Fruit fly (Drosophila melanogaster) whole organism, prepupa: ENCODE data around the gene ArfGAP1.

Source experiments
- CG10631 ChIP-seq: fragments of 200-800 bp; sonication (Bioruptor generic); optimal IDR thresholded peaks from 2 replicates; lab custom pipeline; 2016; ENCODE audit warnings: missing biosample characterization, missing genetic modification characterization
- CG11762 ChIP-seq: fragments of 200-800 bp; sonication (Bioruptor generic); optimal IDR thresholded peaks from 3 replicates; lab custom pipeline; 2016; ENCODE audit warnings: missing biosample characterization, missing genetic modification characterization; ENCODE audit not compliant: insufficient read depth
- CG11902 ChIP-seq: fragments of 200-800 bp; sonication (Bioruptor generic); optimal IDR thresholded peaks from 3 replicates; lab custom pipeline; 2016; ENCODE audit warnings: missing biosample characterization, missing genetic modification characterization
- CG15336 ChIP-seq: fragments of 200-800 bp; sonication (Bioruptor generic); IDR thresholded peaks from 2 replicates; pipeline ENCODE4 v1.3.6; 2022; ENCODE audit warnings: missing biosample characterization, missing genetic modification characterization
- CG3032 ChIP-seq: fragments of 200-800 bp; optimal IDR thresholded peaks from 2 replicates; lab custom pipeline; 2019; ENCODE audit warnings: missing biosample characterization, mild to moderate bottlenecking, missing genetic modification characterization, moderate library complexity
- CG32006 ChIP-seq: fragments of 200-800 bp; sonication (Bioruptor generic); optimal IDR thresholded peaks from 3 replicates; lab custom pipeline; 2017; ENCODE audit warnings: missing biosample characterization, mild to moderate bottlenecking, missing genetic modification characterization
- CG3919 ChIP-seq: fragments of 200-800 bp; sonication (Bioruptor generic); optimal IDR thresholded peaks from 3 replicates; lab custom pipeline; 2016; ENCODE audit warnings: missing biosample characterization, missing genetic modification characterization
- CG6163 ChIP-seq: fragments of 200-800 bp; sonication (Bioruptor generic); IDR thresholded peaks from 3 replicates; pipeline ENCODE4 v1.3.6; 2022; ENCODE audit warnings: missing biosample characterization, missing genetic modification characterization
- CG6792 ChIP-seq: fragments of 200-800 bp; sonication (Bioruptor generic); optimal IDR thresholded peaks from 3 replicates; lab custom pipeline; 2016; ENCODE audit warnings: missing biosample characterization, missing genetic modification characterization
- CG6808 ChIP-seq: fragments of 200-800 bp; sonication (Bioruptor generic); optimal IDR thresholded peaks from 3 replicates; lab custom pipeline; 2017; ENCODE audit warnings: missing biosample characterization, missing genetic modification characterization, mild to moderate bottlenecking, moderate library complexity, missing genetic modification reagents
- CG6854 ChIP-seq: fragments of 200-800 bp; sonication (Bioruptor generic); optimal IDR thresholded peaks from 2 replicates; lab custom pipeline; 2017; ENCODE audit warnings: missing biosample characterization, mild to moderate bottlenecking, missing genetic modification characterization
- CG9139 ChIP-seq: fragments of 200-800 bp; sonication (Bioruptor generic); optimal IDR thresholded peaks from 3 replicates; lab custom pipeline; 2017; ENCODE audit warnings: missing biosample characterization, mild to moderate bottlenecking, missing genetic modification characterization
- Eip75B ChIP-seq: fragments of 200-800 bp; sonication (Bioruptor generic); optimal IDR thresholded peaks from 3 replicates; lab custom pipeline; 2016; ENCODE audit warnings: missing biosample characterization, missing genetic modification characterization
- Gug ChIP-seq: fragments of 200-800 bp; sonication (Bioruptor generic); IDR thresholded peaks from 2 replicates; pipeline ENCODE4 v1.3.6; 2022; ENCODE audit warnings: missing biosample characterization, missing genetic modification characterization
- Met ChIP-seq: fragments of 200-800 bp; sonication (Bioruptor generic); optimal IDR thresholded peaks from 3 replicates; lab custom pipeline; 2016; ENCODE audit warnings: missing biosample characterization, missing genetic modification characterization
- OdsH ChIP-seq: fragments of 200-800 bp; sonication (Bioruptor generic); optimal IDR thresholded peaks from 3 replicates; lab custom pipeline; 2016; ENCODE audit warnings: missing biosample characterization, missing genetic modification characterization
- Smox ChIP-seq: fragments of 200-800 bp; sonication (Bioruptor generic); optimal IDR thresholded peaks from 3 replicates; lab custom pipeline; 2016; ENCODE audit warnings: missing biosample characterization, missing genetic modification characterization
- Sox15 ChIP-seq: fragments of 200-800 bp; sonication (Bioruptor generic); optimal IDR thresholded peaks from 3 replicates; lab custom pipeline; 2016; ENCODE audit warnings: missing biosample characterization, missing genetic modification characterization
- achi ChIP-seq: fragments of 200-800 bp; sonication (Bioruptor generic); optimal IDR thresholded peaks from 3 replicates; lab custom pipeline; 2016; ENCODE audit warnings: missing biosample characterization, missing genetic modification characterization
- cyc ChIP-seq: fragments of 200-800 bp; sonication (Bioruptor generic); optimal IDR thresholded peaks from 3 replicates; lab custom pipeline; 2016; ENCODE audit warnings: missing biosample characterization, missing genetic modification characterization
- dac ChIP-seq: fragments of 200-800 bp; sonication (Bioruptor generic); optimal IDR thresholded peaks from 2 replicates; lab custom pipeline; 2017; ENCODE audit warnings: missing biosample characterization, mild to moderate bottlenecking, missing genetic modification characterization
- dsx ChIP-seq: fragments of 200-800 bp; optimal IDR thresholded peaks from 3 replicates; lab custom pipeline; 2019; ENCODE audit warnings: missing biosample characterization, mild to moderate bottlenecking, missing genetic modification characterization, moderate library complexity; ENCODE audit not compliant: poor library complexity, severe bottlenecking
- eg ChIP-seq: fragments of 200-800 bp; sonication (Bioruptor generic); IDR thresholded peaks from 3 replicates; pipeline ENCODE4 v1.3.6; 2022; ENCODE audit warnings: missing biosample characterization, missing genetic modification characterization
- fd59A ChIP-seq: fragments of 200-800 bp; sonication (Bioruptor generic); optimal IDR thresholded peaks from 2 replicates; lab custom pipeline; 2017; ENCODE audit warnings: missing biosample characterization, mild to moderate bottlenecking, missing genetic modification characterization, missing genetic modification reagents
- fkh ChIP-seq: fragments of 200-800 bp; sonication (Bioruptor generic); optimal IDR thresholded peaks from 3 replicates; lab custom pipeline; 2017; ENCODE audit warnings: missing biosample characterization, mild to moderate bottlenecking, missing genetic modification characterization, moderate library complexity
- lz ChIP-seq: fragments of 200-800 bp; sonication (Bioruptor generic); optimal IDR thresholded peaks from 3 replicates; lab custom pipeline; 2016; ENCODE audit warnings: missing biosample characterization, missing genetic modification characterization
- pdm3 ChIP-seq: fragments of 200-800 bp; sonication (Bioruptor generic); optimal IDR thresholded peaks from 3 replicates; lab custom pipeline; 2016; ENCODE audit warnings: missing biosample characterization, missing genetic modification characterization
- salr ChIP-seq, 2 experiments: fragments of 200-800 bp; sonication (Bioruptor generic); optimal IDR thresholded peaks; 3 replicates each; lab custom pipeline; 2016 to 2018; ENCODE audit warnings: missing biosample characterization in 2 of 2, missing genetic modification characterization in 2 of 2, mild to moderate bottlenecking in 1 of 2
- spab ChIP-seq: fragments of 200-800 bp; sonication (Bioruptor generic); optimal IDR thresholded peaks from 2 replicates; lab custom pipeline; 2017; ENCODE audit warnings: missing biosample characterization, mild to moderate bottlenecking, missing genetic modification characterization, missing genetic modification reagents
- ss ChIP-seq, 2 experiments: fragments of 200-800 bp; sonication (Bioruptor generic); optimal IDR thresholded peaks; 2 replicates in 1 of 2; 3 replicates in 1 of 2; lab custom pipeline; 2017 to 2018; ENCODE audit warnings: mild to moderate bottlenecking in 2 of 2, missing biosample characterization in 2 of 2, missing genetic modification characterization in 2 of 2, moderate library complexity in 1 of 2
- svp ChIP-seq: fragments of 200-800 bp; sonication (Bioruptor generic); peaks from one replicate; lab custom pipeline; 2016; ENCODE audit warnings: missing biosample characterization, missing genetic modification characterization
- topi ChIP-seq: fragments of 200-800 bp; sonication (Bioruptor generic); optimal IDR thresholded peaks from 3 replicates; lab custom pipeline; 2016; ENCODE audit warnings: missing biosample characterization, missing genetic modification characterization
- vri ChIP-seq: fragments of 200-800 bp; sonication (Bioruptor generic); optimal IDR thresholded peaks from 3 replicates; lab custom pipeline; 2016; ENCODE audit warnings: missing biosample characterization, mild to moderate bottlenecking, missing genetic modification characterization

ArfGAP1 gene

DNA sequence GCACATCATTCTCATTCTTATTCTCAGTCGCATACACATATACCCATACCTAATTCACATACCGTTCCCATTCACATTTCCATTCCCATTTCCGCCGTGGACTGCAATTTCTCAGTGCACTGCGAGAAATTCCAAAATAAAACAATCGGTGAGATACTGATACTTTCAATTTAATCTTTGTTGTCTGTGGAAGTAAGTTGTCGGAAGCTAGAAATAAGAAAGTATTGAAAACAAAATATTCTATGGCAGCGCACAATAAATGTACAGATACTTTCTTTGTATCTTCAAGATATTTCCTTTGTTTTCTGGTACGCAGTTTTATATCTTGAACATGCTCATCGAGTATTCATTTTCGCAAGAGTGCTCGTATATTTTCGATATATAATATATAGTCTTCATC lies 29.5 kb downstream of the ArfGAP1 start (continued):
- TF ChIP-seq lz (GFP tag; lab: Kevin White, UChicago) (peak; percentile 24), achi (GFP tag; lab: Kevin White, UChicago) (peak; percentile 31), CG11762 (GFP tag; lab: Kevin White, UChicago) (no peak), Met (GFP tag; lab: Kevin White, UChicago) (peak; percentile 38), CG6808 (GFP tag; lab: Kevin White, UChicago) (no peak), topi (GFP tag; lab: Kevin White, UChicago) (no peak), salr (GFP tag; optimal IDR thresholded peaks at IDR 0.05; lab: Kevin White, UChicago) (no peak), Eip75B (GFP tag; lab: Kevin White, UChicago) (no peak), CG11902 (GFP tag; lab: Kevin White, UChicago) (no peak), Sox15 (GFP tag; lab: Kevin White, UChicago) (no peak), CG3919 (GFP tag; lab: Kevin White, UChicago) (peak; percentile 26), dsx (GFP tag; lab: Kevin White, UChicago) (no peak), CG3032 (no peak), CG9139 (GFP tag; lab: Kevin White, UChicago) (no peak), dac (GFP tag; lab: Kevin White, UChicago) (no peak), CG6854 (GFP tag; lab: Kevin White, UChicago) (no peak), pdm3 (peak; percentile 26), CG15336 (0 out of 2 replicates have a peak, but pooled peaks have one; percentile 16), Gug (no peak), fd59A (GFP tag; lab: Kevin White, UChicago) (no peak)
- TF ChIP-seq, all 60 proteins: peak for 25

dm6 chr3L:12387063-12387462 lies 30.3 kb downstream of the ArfGAP1 start:
- no peak for TF ChIP-seq ss (GFP tag; optimal IDR thresholded peaks at IDR 0.05; lab: Kevin White, UChicago)
- no peak for TF ChIP-seq CG3919 (GFP tag; lab: Kevin White, UChicago)
- no peak for TF ChIP-seq CG6808 (GFP tag; lab: Kevin White, UChicago)
- no peak for TF ChIP-seq achi (GFP tag; lab: Kevin White, UChicago)
- no peak for TF ChIP-seq dac (GFP tag; lab: Kevin White, UChicago)
- TF ChIP-seq CG3032: no peak
- no peak for TF ChIP-seq CG32006 (GFP tag; lab: Kevin White, UChicago)
- no peak for TF ChIP-seq Eip75B (GFP tag; lab: Kevin White, UChicago)
- no peak for TF ChIP-seq CG9139 (GFP tag; lab: Kevin White, UChicago)
- TF ChIP-seq fkh (GFP tag; lab: Kevin White, UChicago): no peak
- no peak for TF ChIP-seq OdsH (GFP tag; lab: Kevin White, UChicago)
- TF ChIP-seq CG11902 (GFP tag; lab: Kevin White, UChicago): no peak
- TF ChIP-seq CG10631 (GFP tag; lab: Kevin White, UChicago): no peak

DNA sequence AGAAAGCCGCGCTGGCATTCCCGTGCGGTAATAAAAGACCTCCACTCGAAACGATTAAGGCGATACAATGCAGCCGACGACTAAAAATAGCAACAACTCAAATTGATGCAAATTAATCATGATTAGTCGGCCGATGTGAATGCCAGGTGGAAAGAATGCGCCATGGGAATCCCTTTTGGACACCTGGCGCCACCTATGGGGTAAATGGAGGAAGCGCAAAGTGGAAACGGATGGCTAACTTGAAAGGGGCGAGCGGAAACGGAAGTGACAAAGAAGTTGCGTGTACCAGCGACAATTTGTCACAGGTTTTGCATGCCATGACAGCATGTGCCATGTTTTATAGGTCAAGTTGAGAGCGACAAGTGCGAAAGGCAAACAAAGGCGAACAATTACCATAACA lies 36.8 kb downstream of the ArfGAP1 start:
- TF ChIP-seq ss (GFP tag; optimal IDR thresholded peaks at IDR 0.05; lab: Kevin White, UChicago) (no peak), CG9139 (GFP tag; lab: Kevin White, UChicago) (no peak), cyc (GFP tag; lab: Kevin White, UChicago) (no peak), eg (GFP tag; lab: Robert Waterston, UW) (no peak), salr (GFP tag; optimal IDR thresholded peaks at IDR 0.05; lab: Kevin White, UChicago) (no peak), spab (GFP tag; lab: Kevin White, UChicago) (no peak), vri (GFP tag; lab: Kevin White, UChicago) (no peak), Smox (GFP tag; lab: Kevin White, UChicago) (no peak)

- TF ChIP-seq CG6163 (GFP tag; lab: Robert Waterston, UW): 0 out of 3 replicates have a peak, but pooled peaks have one; percentile 15
- no peak for TF ChIP-seq spab (GFP tag; lab: Kevin White, UChicago)
- peak; percentile 5 for TF ChIP-seq svp
- TF ChIP-seq CG6792 (GFP tag; lab: Kevin White, UChicago): no peak
Observed at dm6 chr3L:12374420-12374819, 43.0 kb downstream of the ArfGAP1 start.
